Fruit fly (Drosophila melanogaster): ENCODE measurements around the gene dpr20.
A peak's percentile ranks its signal among the peaks of the same experiment; 100 is the strongest.

The dpr20 gene

DNA sequence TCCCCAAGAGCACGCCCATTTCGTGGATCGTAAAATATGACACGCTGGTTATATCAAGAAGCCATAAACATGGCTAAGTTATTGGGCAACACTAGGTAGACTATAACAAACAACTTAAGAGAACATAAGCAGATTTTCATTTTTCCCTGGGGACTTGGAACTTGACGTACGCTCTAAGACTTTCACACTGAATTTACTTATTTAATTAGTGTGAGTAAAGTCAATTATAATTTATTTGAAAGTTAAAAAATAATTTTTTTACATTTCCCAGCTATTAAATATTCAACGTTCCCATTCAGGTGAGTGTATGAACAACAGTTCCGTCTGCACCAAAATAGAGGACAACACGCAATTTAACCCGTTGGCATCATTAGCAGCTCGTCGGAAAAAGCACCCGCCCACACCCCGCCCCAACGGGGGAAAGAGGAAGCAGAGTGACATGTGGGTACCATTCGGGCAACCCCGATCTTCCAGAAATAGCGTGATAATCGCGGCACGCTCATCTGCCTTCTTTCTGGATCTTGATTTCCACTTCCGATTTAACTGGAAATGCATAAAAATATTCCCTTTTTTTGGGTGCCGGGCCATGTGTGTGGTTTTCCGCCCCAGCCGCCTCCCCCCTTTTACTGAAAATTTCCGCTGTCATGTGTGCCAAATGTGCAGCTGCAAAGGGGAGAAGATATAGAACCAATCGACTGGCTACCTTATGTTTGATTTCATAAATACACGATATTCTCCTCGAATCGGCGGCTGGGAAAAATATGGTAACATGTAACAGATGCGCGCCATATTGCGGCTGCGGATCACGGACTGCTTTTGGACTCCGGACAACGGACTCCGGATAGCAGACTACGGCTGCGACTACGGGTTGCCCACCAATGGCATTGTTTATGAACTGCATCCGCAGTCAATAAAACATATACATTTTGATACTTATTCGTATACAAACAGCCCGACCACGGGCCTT lies 41.5 kb downstream of the dpr20 start:
- TF ChIP-seq Vsx2 (GFP tag; optimal IDR thresholded peaks at IDR 0.05; ENCODE audit: partially characterized antibody) = no peak

DNA sequence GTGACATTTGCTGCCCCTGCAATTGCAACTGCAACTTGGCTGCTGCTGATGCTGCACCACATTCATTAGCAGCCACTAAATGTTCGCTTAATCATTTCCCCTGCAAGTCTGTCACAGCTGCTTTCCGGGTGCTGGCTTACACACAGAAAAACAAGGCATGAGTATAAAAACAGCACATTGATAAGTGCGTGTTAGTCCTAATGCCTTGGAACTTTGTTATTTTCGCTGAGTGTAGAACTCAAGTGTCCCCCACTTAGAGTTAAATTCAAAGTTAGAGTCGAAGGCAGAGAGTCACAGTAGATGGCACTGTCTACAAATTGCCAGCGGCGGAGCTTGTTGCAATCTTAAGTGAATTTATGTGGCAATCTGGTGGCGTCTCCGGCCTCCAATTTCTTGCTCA lies 43.1 kb downstream of the dpr20 start:
- no peak for TF ChIP-seq CrebA (GFP tag; optimal IDR thresholded peaks at IDR 0.05; ENCODE audit: borderline replicate concordance)
- no peak for TF ChIP-seq OdsH (GFP tag; optimal IDR thresholded peaks at IDR 0.05)
- TF ChIP-seq dl (GFP tag; optimal IDR thresholded peaks at IDR 0.05; ENCODE audit: insufficient read depth in 1 of 2, partially characterized antibody in 2 of 2) = no peak
- TF ChIP-seq Hr78 (GFP tag; optimal IDR thresholded peaks at IDR 0.05) = no peak
- no peak for TF ChIP-seq sv (GFP tag; optimal IDR thresholded peaks at IDR 0.05)
- TF ChIP-seq ey (GFP tag; optimal IDR thresholded peaks at IDR 0.05) = no peak
- TF ChIP-seq dmrt93B (GFP tag; optimal IDR thresholded peaks at IDR 0.05) = no peak
- no peak for TF ChIP-seq pan (optimal IDR thresholded peaks at IDR 0.05)
- no peak for TF ChIP-seq brk (GFP tag; optimal IDR thresholded peaks at IDR 0.05)
- TF ChIP-seq Abd-B (GFP tag; optimal IDR thresholded peaks at IDR 0.05) = no peak
- no peak for TF ChIP-seq Vsx2 (GFP tag; optimal IDR thresholded peaks at IDR 0.05; ENCODE audit: partially characterized antibody)
- no peak for TF ChIP-seq jim (GFP tag; optimal IDR thresholded peaks at IDR 0.05)
- TF ChIP-seq fru (GFP tag; optimal IDR thresholded peaks at IDR 0.05) = no peak
- TF ChIP-seq Jra (GFP tag; optimal IDR thresholded peaks at IDR 0.05) = no peak

DNA sequence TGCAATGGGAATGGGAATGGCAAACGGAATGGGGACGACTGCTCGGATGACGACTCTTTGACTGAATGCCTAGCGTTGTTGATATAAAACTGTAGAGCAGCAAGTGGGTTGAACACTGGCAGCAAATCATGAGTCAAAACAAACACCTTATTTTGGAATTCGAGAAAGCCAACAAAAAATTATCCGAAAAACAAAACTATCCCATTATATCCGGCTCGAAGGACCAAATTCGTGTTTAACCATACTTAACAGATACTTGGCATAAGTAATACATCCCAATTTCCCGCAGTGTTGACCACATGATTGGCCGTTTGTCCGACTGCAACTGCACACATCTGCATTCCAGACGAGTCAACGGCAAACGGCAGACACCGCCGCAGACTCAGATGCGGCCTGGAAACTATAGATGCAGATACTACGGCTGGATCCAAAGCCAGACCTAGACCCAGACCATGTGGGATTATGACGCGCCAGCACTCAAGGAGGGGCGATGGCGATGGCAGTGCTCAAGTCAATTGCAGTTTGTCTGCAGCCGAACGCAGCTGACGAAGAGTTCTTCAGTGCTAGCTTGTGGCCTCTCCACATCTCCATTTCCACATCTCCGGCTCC lies 43.7 kb downstream of the dpr20 start:
- TF ChIP-seq fru (GFP tag; optimal IDR thresholded peaks at IDR 0.05) (no peak), foxo (GFP tag; optimal IDR thresholded peaks at IDR 0.05) (peak in 1 of 2 experiments; percentile 18), Dif (GFP tag; optimal IDR thresholded peaks at IDR 0.05; ENCODE audit: partially characterized antibody) (no peak), Myc (optimal IDR thresholded peaks at IDR 0.05) (no peak), tai (GFP tag; optimal IDR thresholded peaks at IDR 0.05) (no peak), GATAd (GFP tag; optimal IDR thresholded peaks at IDR 0.05) (no peak), brk (GFP tag; optimal IDR thresholded peaks at IDR 0.05) (no peak), CrebA (GFP tag; optimal IDR thresholded peaks at IDR 0.05; ENCODE audit: borderline replicate concordance) (no peak), h (GFP tag; optimal IDR thresholded peaks at IDR 0.05) (peak; percentile 10), ey (GFP tag; optimal IDR thresholded peaks at IDR 0.05) (peak; percentile 32), OdsH (GFP tag; optimal IDR thresholded peaks at IDR 0.05) (no peak), pan (optimal IDR thresholded peaks at IDR 0.05) (no peak), psq (GFP tag; optimal IDR thresholded peaks at IDR 0.05) (no peak), woc (GFP tag; optimal IDR thresholded peaks at IDR 0.05) (no peak), Mio (GFP tag; optimal IDR thresholded peaks at IDR 0.05) (no peak), sage (GFP tag; optimal IDR thresholded peaks at IDR 0.05) (no peak), CG9705 (GFP tag; optimal IDR thresholded peaks at IDR 0.05) (no peak)

DNA sequence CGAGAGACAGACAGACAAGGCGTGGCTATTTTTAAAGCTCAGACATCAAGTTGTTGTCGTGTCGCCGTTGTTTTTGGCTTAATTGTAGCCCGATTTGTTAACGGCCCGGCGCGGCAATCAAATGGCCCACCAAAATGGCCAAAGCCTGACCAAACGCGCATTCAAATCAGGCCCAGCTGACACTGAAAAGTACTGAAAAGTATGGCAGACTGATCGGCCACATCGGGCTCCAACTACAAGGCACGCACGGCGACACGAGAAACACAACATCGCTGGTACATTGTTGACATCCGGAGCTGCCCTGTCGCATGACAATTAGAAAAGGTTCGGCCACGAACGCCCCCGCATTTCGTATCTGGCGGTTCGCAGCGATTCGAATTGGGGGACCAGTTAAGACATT lies 45.2 kb downstream of the dpr20 start:
- TF ChIP-seq brk (GFP tag; optimal IDR thresholded peaks at IDR 0.05) (no peak), foxo (GFP tag; optimal IDR thresholded peaks at IDR 0.05) (no peak), jim (GFP tag; optimal IDR thresholded peaks at IDR 0.05) (no peak), ey (GFP tag; optimal IDR thresholded peaks at IDR 0.05) (no peak), Hr83 (GFP tag; optimal IDR thresholded peaks at IDR 0.05; ENCODE audit: poor library complexity, severe bottlenecking) (no peak), Dif (GFP tag; optimal IDR thresholded peaks at IDR 0.05; ENCODE audit: partially characterized antibody) (no peak), CG32264 (GFP tag; optimal IDR thresholded peaks at IDR 0.05) (no peak), usp (GFP tag; optimal IDR thresholded peaks at IDR 0.05) (no peak), woc (GFP tag; optimal IDR thresholded peaks at IDR 0.05) (no peak), sage (GFP tag; optimal IDR thresholded peaks at IDR 0.05) (no peak), tai (GFP tag; optimal IDR thresholded peaks at IDR 0.05) (no peak), Hnf4 (GFP tag; optimal IDR thresholded peaks at IDR 0.05) (no peak), fru (GFP tag; optimal IDR thresholded peaks at IDR 0.05) (no peak), Hr78 (GFP tag; optimal IDR thresholded peaks at IDR 0.05) (no peak), Rel (GFP tag; optimal IDR thresholded peaks at IDR 0.05) (no peak), Rel (tag; optimal IDR thresholded peaks at IDR 0.05) (no peak), Mio (GFP tag; optimal IDR thresholded peaks at IDR 0.05) (no peak), Dfd (GFP tag; optimal IDR thresholded peaks at IDR 0.05) (no peak)
